Worm (Caenorhabditis elegans) whole organism, L4 larva: ENCODE measurements around the gene K02C4.3.
A peak's percentile ranks its signal among the peaks of the same experiment; 100 is the strongest.

Experiments used
- F44E2.7 ChIP-seq: fragments of 200-800 bp; sonication (Bioruptor generic); IDR thresholded peaks from 2 replicates; pipeline ENCODE4 v2.1.2; 2022; ENCODE audit warnings: missing genetic modification characterization, missing compliant biosample characterization
- T20F7.1 ChIP-seq: fragments of 200-800 bp; sonication (Bioruptor generic); optimal IDR thresholded peaks from 2 replicates; lab custom pipeline; 2018; ENCODE audit warnings: mild to moderate bottlenecking, missing genetic modification characterization, missing compliant biosample characterization
- Y48G9A.11 ChIP-seq: fragments of 200-800 bp; sonication (Bioruptor generic); IDR thresholded peaks from 2 replicates; pipeline ENCODE4 v1.3.6; 2022; ENCODE audit warnings: missing genetic modification reagents, missing genetic modification characterization, missing compliant biosample characterization
- Y5F2A.4 ChIP-seq: fragments of 200-800 bp; sonication (Bioruptor generic); optimal IDR thresholded peaks from 2 replicates; lab custom pipeline; 2018; ENCODE audit warnings: mild to moderate bottlenecking, missing genetic modification characterization, missing compliant biosample characterization
- Y75B8A.6 ChIP-seq: fragments of 200-800 bp; sonication (Bioruptor generic); IDR thresholded peaks from 2 replicates; pipeline ENCODE4 v1.3.6; 2022; ENCODE audit warnings: missing genetic modification reagents, missing genetic modification characterization, missing compliant biosample characterization
- ZK546.5 ChIP-seq, 2 experiments: sonication (generic microtip); optimal IDR thresholded peaks; 2 replicates each; lab custom pipeline; 2017; ENCODE audit warnings: missing biosample characterization in 2 of 2, missing genetic modification characterization in 2 of 2
- aha-1 ChIP-seq: fragments of 150-350 bp; peaks from one replicate; lab custom pipeline; 2014; ENCODE audit warnings: missing biosample characterization, missing genetic modification characterization
- arid-1 ChIP-seq: fragments of 200-800 bp; sonication (Bioruptor generic); conservative IDR thresholded peaks from 2 replicates; pipeline ENCODE4 v1.3.6; 2022; ENCODE audit warnings: missing genetic modification reagents, missing genetic modification characterization, missing compliant biosample characterization
- cey-2 ChIP-seq: sonication (generic microtip); optimal IDR thresholded peaks from 3 replicates; lab custom pipeline; 2017; ENCODE audit warnings: missing genetic modification characterization, mild to moderate bottlenecking, missing compliant biosample characterization, antibody characterized with exemption, borderline replicate concordance; ENCODE audit not compliant: insufficient read depth
- daf-12 ChIP-seq: fragments of 150-350 bp; optimal IDR thresholded peaks from 2 replicates; lab custom pipeline; 2014; ENCODE audit warnings: missing biosample characterization, missing genetic modification reagents, missing genetic modification characterization
- daf-16 ChIP-seq, 3 experiments: sonication (generic microtip); optimal IDR thresholded peaks; 2 replicates each; lab custom pipeline; 2016 to 2017; ENCODE audit warnings: missing genetic modification characterization in 3 of 3, missing genetic modification reagents in 3 of 3, mild to moderate bottlenecking in 2 of 3, missing compliant biosample characterization in 2 of 3, missing biosample characterization in 1 of 3, moderate library complexity in 1 of 3
- dmd-6 ChIP-seq: fragments of 200-800 bp; sonication (Bioruptor generic); IDR thresholded peaks from 2 replicates; pipeline ENCODE4 v1.3.6; 2022; ENCODE audit warnings: missing genetic modification reagents, missing genetic modification characterization, missing compliant biosample characterization
- dpl-1 ChIP-seq: fragments of 150-350 bp; optimal IDR thresholded peaks from 2 replicates; lab custom pipeline; 2014; ENCODE audit warnings: missing biosample characterization, missing genetic modification reagents, missing genetic modification characterization
- dve-1 ChIP-seq: sonication (generic microtip); optimal IDR thresholded peaks from 2 replicates; lab custom pipeline; 2017; ENCODE audit warnings: antibody characterized with exemption, mild to moderate bottlenecking, missing genetic modification characterization, missing compliant biosample characterization; ENCODE audit not compliant: insufficient read depth
- egl-27 ChIP-seq: sonication (generic microtip); optimal IDR thresholded peaks from 3 replicates; lab custom pipeline; 2017; ENCODE audit warnings: missing biosample characterization, missing genetic modification reagents, missing genetic modification characterization
- fos-1 ChIP-seq: fragments of 150-350 bp; optimal IDR thresholded peaks from 2 replicates; lab custom pipeline; 2014; ENCODE audit warnings: missing biosample characterization, missing genetic modification characterization
- gei-8 ChIP-seq: fragments of 200-800 bp; sonication (Bioruptor generic); optimal IDR thresholded peaks from 2 replicates; lab custom pipeline; 2018; ENCODE audit warnings: mild to moderate bottlenecking, missing genetic modification characterization, missing compliant biosample characterization
- hif-1 ChIP-seq, 2 experiments: sonication (generic microtip); optimal IDR thresholded peaks; 2 replicates each; lab custom pipeline; 2016 to 2017; ENCODE audit warnings: missing compliant biosample characterization in 2 of 2, missing genetic modification characterization in 2 of 2, missing genetic modification reagents in 2 of 2, missing genotype in 2 of 2, mild to moderate bottlenecking in 1 of 2
- hlh-11 ChIP-seq: fragments of 200-800 bp; sonication (Bioruptor generic); optimal IDR thresholded peaks from 2 replicates; lab custom pipeline; 2018; ENCODE audit warnings: mild to moderate bottlenecking, missing genetic modification characterization, missing compliant biosample characterization
- hlh-30 ChIP-seq: sonication (generic microtip); optimal IDR thresholded peaks from 2 replicates; lab custom pipeline; 2017; ENCODE audit warnings: antibody characterized with exemption, mild to moderate bottlenecking, missing genetic modification characterization, missing compliant biosample characterization; ENCODE audit not compliant: insufficient read depth
- hmg-1.1 ChIP-seq: fragments of 200-800 bp; sonication (Bioruptor generic); IDR thresholded peaks from 2 replicates; pipeline ENCODE4 v1.3.6; 2022; ENCODE audit warnings: missing genetic modification reagents, missing genetic modification characterization, missing compliant biosample characterization
- lin-15B ChIP-seq: fragments of 150-350 bp; sonication (generic microtip); optimal IDR thresholded peaks from 3 replicates; lab custom pipeline; 2014; ENCODE audit warnings: missing biosample characterization, missing genetic modification characterization
- lin-38 ChIP-seq: fragments of 200-800 bp; sonication (Bioruptor generic); IDR thresholded peaks from 2 replicates; pipeline ENCODE4 v1.3.6; 2022; ENCODE audit warnings: missing genetic modification reagents, missing genetic modification characterization, missing compliant biosample characterization
- lsy-2 ChIP-seq, 2 experiments: fragments of 150-350 bp in 1 of 2; sonication (generic microtip) in 1 of 2; optimal IDR thresholded peaks; 2 replicates each; lab custom pipeline; 2014 to 2017; ENCODE audit warnings: missing biosample characterization in 2 of 2, missing genetic modification characterization in 2 of 2
- madf-9 ChIP-seq: fragments of 200-800 bp; sonication (Bioruptor generic); conservative IDR thresholded peaks from 2 replicates; pipeline ENCODE4 v1.3.6; 2022; ENCODE audit warnings: missing genetic modification reagents, missing genetic modification characterization, missing compliant biosample characterization
- mdt-29 ChIP-seq: fragments of 200-800 bp; sonication (Bioruptor generic); IDR thresholded peaks from 2 replicates; pipeline ENCODE4 v1.3.6; 2022; ENCODE audit warnings: missing genetic modification reagents, missing genetic modification characterization, missing compliant biosample characterization
- mep-1 ChIP-seq: fragments of 150-350 bp; sonication (generic microtip); optimal IDR thresholded peaks from 3 replicates; lab custom pipeline; 2014; ENCODE audit warnings: missing biosample characterization, missing genetic modification characterization
- mes-2 ChIP-seq: sonication (generic microtip); optimal IDR thresholded peaks from 2 replicates; lab custom pipeline; 2016; ENCODE audit warnings: missing genotype, mild to moderate bottlenecking, missing genetic modification characterization, missing compliant biosample characterization; ENCODE audit not compliant: poor library complexity, severe bottlenecking
- nhr-10 ChIP-seq: fragments of 150-350 bp; optimal IDR thresholded peaks from 2 replicates; lab custom pipeline; 2014; ENCODE audit warnings: missing biosample characterization, missing genetic modification characterization
- nhr-11 ChIP-seq: fragments of 150-350 bp; optimal IDR thresholded peaks from 2 replicates; lab custom pipeline; 2014; ENCODE audit warnings: missing biosample characterization, missing genetic modification characterization
- nhr-111 ChIP-seq: fragments of 200-800 bp; sonication (Bioruptor generic); optimal IDR thresholded peaks from 2 replicates; lab custom pipeline; 2018; ENCODE audit warnings: mild to moderate bottlenecking, missing genetic modification characterization, missing compliant biosample characterization
- nhr-28 ChIP-seq: fragments of 150-350 bp; optimal IDR thresholded peaks from 2 replicates; lab custom pipeline; 2014; ENCODE audit warnings: missing biosample characterization, missing genetic modification characterization
- nhr-41 ChIP-seq: fragments of 200-800 bp; sonication (Bioruptor generic); IDR thresholded peaks from 2 replicates; pipeline ENCODE4 v1.3.6; 2022; ENCODE audit warnings: missing genetic modification reagents, missing genetic modification characterization, missing compliant biosample characterization
- nhr-48 ChIP-seq: sonication (generic microtip); optimal IDR thresholded peaks from 2 replicates; lab custom pipeline; 2016; ENCODE audit warnings: mild to moderate bottlenecking, missing genetic modification characterization, missing compliant biosample characterization
- nhr-6 ChIP-seq: fragments of 150-350 bp; optimal IDR thresholded peaks from 2 replicates; lab custom pipeline; 2014; ENCODE audit warnings: missing biosample characterization, missing genetic modification characterization
- pha-4 ChIP-seq, 2 experiments: fragments of 150-350 bp in 1 of 2; fragments of 200-800 bp in 1 of 2; sonication (Bioruptor generic) in 1 of 2; IDR thresholded peaks in 1 of 2; optimal IDR thresholded peaks in 1 of 2; 2 replicates each; pipeline versions ENCODE4 v1.3.6 to Lab custom; 2014 to 2022; ENCODE audit warnings: missing genetic modification characterization in 2 of 2, missing genetic modification reagents in 2 of 2, missing biosample characterization in 1 of 2, missing compliant biosample characterization in 1 of 2
- php-3 ChIP-seq: fragments of 200-800 bp; sonication (Bioruptor generic); IDR thresholded peaks from 2 replicates; pipeline ENCODE4 v1.3.6; 2022; ENCODE audit warnings: missing genetic modification reagents, missing genetic modification characterization, missing compliant biosample characterization
- pqm-1 ChIP-seq: sonication (generic microtip); optimal IDR thresholded peaks from 2 replicates; lab custom pipeline; 2017; ENCODE audit warnings: missing biosample characterization, missing genetic modification characterization
- rbr-2 ChIP-seq: sonication (generic microtip); optimal IDR thresholded peaks from 2 replicates; lab custom pipeline; 2016; ENCODE audit warnings: missing genotype, missing genetic modification characterization, missing compliant biosample characterization
- skn-1 ChIP-seq: fragments of 150-350 bp; optimal IDR thresholded peaks from 2 replicates; lab custom pipeline; 2014; ENCODE audit warnings: missing biosample characterization, missing genetic modification characterization
- snpc-1.2 ChIP-seq: fragments of 200-800 bp; sonication (Bioruptor generic); IDR thresholded peaks from 2 replicates; pipeline ENCODE4 v1.3.6; 2022; ENCODE audit warnings: missing genetic modification reagents, missing genetic modification characterization, missing compliant biosample characterization
- spr-1 ChIP-seq: sonication (generic microtip); optimal IDR thresholded peaks from 2 replicates; lab custom pipeline; 2016; ENCODE audit warnings: mild to moderate bottlenecking, missing genetic modification characterization, missing compliant biosample characterization
- spr-3 ChIP-seq: fragments of 200-800 bp; sonication (Bioruptor generic); optimal IDR thresholded peaks from 2 replicates; lab custom pipeline; 2018; ENCODE audit warnings: mild to moderate bottlenecking, missing genetic modification characterization, missing compliant biosample characterization
- unc-62 ChIP-seq, 3 experiments: fragments of 150-350 bp in 1 of 3; sonication (generic microtip); optimal IDR thresholded peaks in 2 of 3; peaks in 1 of 3; 1 replicate in 1 of 3; 2 replicates in 2 of 3; lab custom pipeline; 2014 to 2017; ENCODE audit warnings: missing biosample characterization in 3 of 3, missing genetic modification characterization in 3 of 3, missing genetic modification reagents in 3 of 3, missing genotype in 1 of 3
- zfp-2 ChIP-seq: sonication (generic microtip); optimal IDR thresholded peaks from 2 replicates; lab custom pipeline; 2016; ENCODE audit warnings: mild to moderate bottlenecking, missing genetic modification characterization, missing compliant biosample characterization
- zfp-3 ChIP-seq: fragments of 200-800 bp; sonication (Bioruptor generic); conservative IDR thresholded peaks from 2 replicates; pipeline ENCODE4 v1.3.6; 2022; ENCODE audit warnings: missing genetic modification reagents, missing genetic modification characterization, missing compliant biosample characterization
- zip-2 ChIP-seq: fragments of 150-350 bp; optimal IDR thresholded peaks from 2 replicates; lab custom pipeline; 2014; ENCODE audit warnings: missing biosample characterization, missing genetic modification characterization
- ztf-11 ChIP-seq: fragments of 150-350 bp; optimal IDR thresholded peaks from 2 replicates; lab custom pipeline; 2014; ENCODE audit warnings: missing biosample characterization, missing genetic modification characterization

Gene K02C4.3

DNA sequence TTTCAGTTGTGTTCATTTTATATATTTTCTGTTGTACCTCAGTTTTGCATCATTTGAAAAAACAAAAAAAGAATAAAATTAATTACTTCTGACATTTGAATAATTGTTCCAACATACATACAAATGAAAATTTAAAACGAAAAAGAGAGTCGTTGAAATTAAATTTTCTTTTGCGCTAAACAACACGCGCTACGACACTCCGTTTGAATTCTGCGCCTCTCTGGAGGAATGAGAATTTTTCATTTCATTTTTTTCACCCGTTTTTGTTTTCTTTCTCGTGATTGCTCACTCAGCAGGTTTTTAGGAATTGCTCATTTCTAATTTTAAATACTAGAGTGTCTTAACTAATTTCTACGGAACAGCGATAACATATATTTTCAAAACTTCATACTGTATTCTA lies 45.0 kb downstream of the K02C4.3 start:
- peak; percentile 9 for TF ChIP-seq nhr-6
- no peak for TF ChIP-seq hlh-11 (tag; lab: Kevin White, UChicago)
- no peak for TF ChIP-seq snpc-1.2
- TF ChIP-seq nhr-10 (tag; lab: Kevin White, UChicago) = no peak
- no peak for TF ChIP-seq nhr-41 (GFP tag; lab: Robert Waterston, UW)
- peak; percentile 26 for TF ChIP-seq dpl-1 (GFP tag; lab: Kevin White, UChicago)
- TF ChIP-seq ztf-11 = no peak
- no peak for TF ChIP-seq nhr-111 (GFP tag; lab: Kevin White, UChicago)
- peak; percentile 96 for TF ChIP-seq T20F7.1 (GFP tag; lab: Kevin White, UChicago)
- TF ChIP-seq daf-16 (GFP tag; optimal IDR thresholded peaks at IDR 0.05; lab: Kevin White, UChicago) = no peak
- TF ChIP-seq daf-16 (tag; optimal IDR thresholded peaks at IDR 0.05; lab: Kevin White, UChicago) = no peak
- TF ChIP-seq zip-2 = no peak
- no peak for TF ChIP-seq egl-27 (tag; lab: Kevin White, UChicago)
- TF ChIP-seq Y75B8A.6 (GFP tag; lab: Robert Waterston, UW) = no peak
- no peak for TF ChIP-seq F44E2.7 (GFP tag; lab: Robert Waterston, UW)
- TF ChIP-seq unc-62 (GFP tag; optimal IDR thresholded peaks at IDR 0.05 in 1 of 2; lab: Kevin White, UChicago) = no peak
- TF ChIP-seq unc-62 (tag; optimal IDR thresholded peaks at IDR 0.05; lab: Kevin White, UChicago) = no peak
- TF ChIP-seq madf-9 = no peak
- no peak for TF ChIP-seq nhr-28 (tag; lab: Kevin White, UChicago)
- TF ChIP-seq spr-3 (GFP tag; lab: Kevin White, UChicago) = no peak
- no peak for TF ChIP-seq cey-2 (tag; lab: Kevin White, UChicago)
- no peak for TF ChIP-seq rbr-2 (tag; lab: Kevin White, UChicago)
- TF ChIP-seq gei-8 (GFP tag; lab: Kevin White, UChicago) = no peak
- no peak for TF ChIP-seq mdt-29
- TF ChIP-seq hlh-30 (tag; lab: Kevin White, UChicago) = peak; percentile 70
- peak; percentile 50 for TF ChIP-seq aha-1 (tag; lab: Kevin White, UChicago)
- no peak for TF ChIP-seq ZK546.5 (tag; optimal IDR thresholded peaks at IDR 0.05; lab: Kevin White, UChicago)
- no peak for TF ChIP-seq arid-1 (GFP tag; lab: Robert Waterston, UW)
- 0 out of 2 replicates have a peak, but pooled peaks have one; percentile 37 for TF ChIP-seq Y48G9A.11 (GFP tag; lab: Robert Waterston, UW)
- TF ChIP-seq spr-1 (tag; lab: Kevin White, UChicago) = no peak
- no peak for TF ChIP-seq skn-1
- TF ChIP-seq zfp-2 = no peak
- TF ChIP-seq Y5F2A.4 = no peak
- no peak for TF ChIP-seq daf-12 (tag; lab: Kevin White, UChicago)
- no peak for TF ChIP-seq fos-1 (tag; lab: Kevin White, UChicago)
- peak; percentile 57 for TF ChIP-seq lin-38 (GFP tag; lab: Robert Waterston, UW)
- peak in 1 of 2 experiments; percentile 74 for TF ChIP-seq lsy-2 (tag; optimal IDR thresholded peaks at IDR 0.05; lab: Kevin White, UChicago)
- peak; percentile 39 for TF ChIP-seq mes-2 (tag; lab: Kevin White, UChicago)
- TF ChIP-seq nhr-48 (tag; lab: Kevin White, UChicago) = no peak
- no peak for TF ChIP-seq nhr-11 (tag; lab: Kevin White, UChicago)

DNA sequence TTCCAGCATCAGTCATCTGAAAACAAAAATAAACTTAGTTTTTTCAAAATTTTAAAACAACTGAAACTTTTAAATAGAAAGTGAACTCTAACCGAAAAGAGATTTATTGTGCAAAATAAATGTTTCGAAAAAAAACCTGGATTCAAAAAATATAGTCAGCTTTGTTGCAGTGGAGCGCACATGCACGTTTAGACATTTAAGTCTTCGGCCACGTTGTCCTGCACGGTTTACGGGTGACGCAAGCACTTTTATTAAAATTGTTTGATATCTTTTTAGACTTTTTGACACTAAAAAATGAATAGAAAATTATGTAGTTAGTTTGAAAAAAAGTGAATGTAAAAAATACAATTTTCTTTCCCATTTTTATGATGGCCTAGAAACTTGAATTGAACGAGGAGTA lies 47.2 kb downstream of the K02C4.3 start, which contains the start of the genes ubh-4 and algn-6:
Gene ubh-4, minus strand, starts transcription at position 182 of the 400 bp plus-strand sequence.
Gene algn-6, plus strand, starts transcription at position 387 of the 400 bp plus-strand sequence.
- peak; percentile 95 for TF ChIP-seq mes-2 (tag; lab: Kevin White, UChicago)
- peak; percentile 27; the same call in 1 of the 2 replicates for TF ChIP-seq dmd-6
- TF ChIP-seq hmg-1.1 (GFP tag; lab: Robert Waterston, UW) = 0 out of 2 replicates have a peak, but pooled peaks have one; percentile 19
- no peak for TF ChIP-seq php-3 (GFP tag; lab: Robert Waterston, UW)
- TF ChIP-seq zfp-3 (GFP tag; lab: Robert Waterston, UW) = no peak
- peak; percentile 63 for TF ChIP-seq dpl-1 (GFP tag; lab: Kevin White, UChicago)
- TF ChIP-seq pqm-1 (tag; lab: Kevin White, UChicago) = peak; percentile 17
- peak; percentile 36 for TF ChIP-seq hlh-11 (tag; lab: Kevin White, UChicago)
- peak; percentile 95 for TF ChIP-seq lin-38 (GFP tag; lab: Robert Waterston, UW)
- TF ChIP-seq mep-1 (tag; lab: Kevin White, UChicago) = peak; percentile 57
- no peak for TF ChIP-seq pha-4 (GFP tag; IDR thresholded peaks at IDR 0.05; lab: Robert Waterston, UW)
- peak; percentile 8 for TF ChIP-seq pha-4 (tag; optimal IDR thresholded peaks at IDR 0.05; lab: Kevin White, UChicago)
- TF ChIP-seq nhr-6 = peak; percentile 80
- peak; percentile 48 for TF ChIP-seq dve-1 (tag; lab: Kevin White, UChicago)
- peak; percentile 36 for TF ChIP-seq rbr-2 (tag; lab: Kevin White, UChicago)
- TF ChIP-seq Y48G9A.11 (GFP tag; lab: Robert Waterston, UW) = peak; percentile 34; the same call in 1 of the 2 replicates
- TF ChIP-seq lin-15B = no peak
- peak in 1 of 2 experiments; percentile 83 for TF ChIP-seq hif-1 (tag; optimal IDR thresholded peaks at IDR 0.05; lab: Kevin White, UChicago)
